Fruit fly (Drosophila melanogaster) whole organism, adult: Measurements from ENCODE around the gene CG10550.

ENCODE experiments used
- CG11617 ChIP-seq: fragments of 200-800 bp; sonication (Bioruptor generic); optimal IDR thresholded peaks from 2 replicates; lab custom pipeline; 2017; ENCODE audit warnings: mild to moderate bottlenecking, missing biosample characterization, missing genetic modification reagents, missing genetic modification characterization
- CG12768 ChIP-seq: fragments of 200-800 bp; sonication (Bioruptor generic); optimal IDR thresholded peaks from 2 replicates; lab custom pipeline; 2017; ENCODE audit warnings: missing biosample characterization, missing genetic modification characterization, mild to moderate bottlenecking, moderate library complexity, missing genetic modification reagents
- CG14711 ChIP-seq: fragments of 200-800 bp; sonication (Bioruptor generic); optimal IDR thresholded peaks from 2 replicates; lab custom pipeline; 2018; ENCODE audit warnings: missing biosample characterization, mild to moderate bottlenecking, missing genetic modification characterization, moderate library complexity
- CG1620 ChIP-seq: fragments of 200-800 bp; sonication (Bioruptor generic); optimal IDR thresholded peaks from 2 replicates; lab custom pipeline; 2016; ENCODE audit warnings: missing biosample characterization, missing genetic modification characterization
- CG33017 ChIP-seq: fragments of 200-800 bp; sonication (Bioruptor generic); optimal IDR thresholded peaks from 2 replicates; lab custom pipeline; 2018; ENCODE audit warnings: missing biosample characterization, mild to moderate bottlenecking, missing genetic modification characterization, moderate library complexity
- CG5204 ChIP-seq: fragments of 200-800 bp; sonication (Bioruptor generic); optimal IDR thresholded peaks from 2 replicates; lab custom pipeline; 2016; ENCODE audit warnings: missing biosample characterization, missing genetic modification characterization
- CG7045 ChIP-seq: fragments of 200-800 bp; sonication (Bioruptor generic); optimal IDR thresholded peaks from 2 replicates; lab custom pipeline; 2017; ENCODE audit warnings: missing biosample characterization, mild to moderate bottlenecking, missing genetic modification characterization
- CG7101 ChIP-seq: fragments of 200-800 bp; sonication (Bioruptor generic); optimal IDR thresholded peaks from 2 replicates; lab custom pipeline; 2018; ENCODE audit warnings: missing biosample characterization, mild to moderate bottlenecking, missing genetic modification characterization, moderate library complexity
- Clk ChIP-seq: fragments of 200-800 bp; sonication (Bioruptor generic); optimal IDR thresholded peaks from 2 replicates; lab custom pipeline; 2017; ENCODE audit warnings: missing biosample characterization, missing genetic modification characterization
- Crg-1 ChIP-seq: fragments of 200-800 bp; sonication (Bioruptor generic); optimal IDR thresholded peaks from 2 replicates; lab custom pipeline; 2016; ENCODE audit warnings: missing biosample characterization, missing genetic modification characterization
- Hr96 ChIP-seq: fragments of 200-800 bp; sonication (Bioruptor generic); optimal IDR thresholded peaks from 2 replicates; lab custom pipeline; 2016; ENCODE audit warnings: missing biosample characterization, missing genetic modification characterization
- Mnt ChIP-seq: fragments of 200-800 bp; sonication (Bioruptor generic); optimal IDR thresholded peaks from 2 replicates; lab custom pipeline; 2016; ENCODE audit warnings: missing biosample characterization, mild to moderate bottlenecking, missing genetic modification characterization
- bab1 ChIP-seq: fragments of 200-800 bp; sonication (Bioruptor generic); optimal IDR thresholded peaks from 3 replicates; lab custom pipeline; 2019; ENCODE audit warnings: missing biosample characterization, mild to moderate bottlenecking, missing genetic modification characterization, moderate library complexity
- cic ChIP-seq: fragments of 200-800 bp; sonication (Bioruptor generic); optimal IDR thresholded peaks from 2 replicates; lab custom pipeline; 2017; ENCODE audit warnings: missing biosample characterization, mild to moderate bottlenecking, missing genetic modification characterization, moderate library complexity
- cnc ChIP-seq, 2 experiments: fragments of >200 bp; optimal IDR thresholded peaks; 2 replicates each; lab custom pipeline; 2017
- kay ChIP-seq: fragments of 200-800 bp; sonication (Bioruptor generic); peaks from one replicate; lab custom pipeline; 2016; ENCODE audit warnings: missing biosample characterization, missing genetic modification characterization, borderline replicate concordance
- ovo ChIP-seq: fragments of 200-800 bp; sonication (Bioruptor generic); optimal IDR thresholded peaks from 2 replicates; lab custom pipeline; 2016; ENCODE audit warnings: missing biosample characterization, missing genetic modification characterization
- pad ChIP-seq: fragments of 200-800 bp; sonication (Bioruptor generic); optimal IDR thresholded peaks from 3 replicates; lab custom pipeline; 2017; ENCODE audit warnings: missing biosample characterization, missing genetic modification characterization, mild to moderate bottlenecking, moderate library complexity, missing genetic modification reagents
- tj ChIP-seq: fragments of 200-800 bp; sonication (Bioruptor generic); optimal IDR thresholded peaks from 3 replicates; lab custom pipeline; 2017; ENCODE audit warnings: missing biosample characterization, mild to moderate bottlenecking, missing genetic modification characterization, moderate library complexity
- toe ChIP-seq: fragments of 200-800 bp; sonication (Bioruptor generic); optimal IDR thresholded peaks from 2 replicates; lab custom pipeline; 2016; ENCODE audit warnings: missing biosample characterization, missing genetic modification characterization

The CG10550 gene

dm6 chr3R:25308228-25308627 lies at the start of gene CG10550:
Gene CG10550 (minus strand): TSS chr3R:25308391.
- TF ChIP-seq CG11617 (no peak), tj (GFP tag; lab: Kevin White, UChicago) (no peak), Clk (GFP tag; lab: Kevin White, UChicago) (no peak), toe (GFP tag; lab: Kevin White, UChicago) (no peak), CG12768 (GFP tag; lab: Kevin White, UChicago) (peak; percentile 61), CG14711 (tag; lab: Kevin White, UChicago) (no peak), cic (GFP tag; lab: Kevin White, UChicago) (peak; percentile 46), CG1620 (no peak), Crg-1 (GFP tag; lab: Kevin White, UChicago) (no peak), cnc (optimal IDR thresholded peaks at IDR 0.05; lab: Kevin White, UChicago) (no peak), CG7101 (tag; lab: Kevin White, UChicago) (no peak), Mnt (GFP tag; lab: Kevin White, UChicago) (peak; percentile 33), bab1 (GFP tag; lab: Kevin White, UChicago) (no peak), pad (GFP tag; lab: Kevin White, UChicago) (no peak), CG5204 (GFP tag; lab: Kevin White, UChicago) (no peak), kay (GFP tag; lab: Kevin White, UChicago) (no peak), Hr96 (GFP tag; lab: Kevin White, UChicago) (peak; percentile 1), ovo (GFP tag; lab: Kevin White, UChicago) (no peak), CG7045 (GFP tag; lab: Kevin White, UChicago) (no peak), CG33017 (tag; lab: Kevin White, UChicago) (no peak)

dm6 chr3R:25357985-25358384 lies 49.8 kb upstream of the CG10550 start, which contains the start of gene ND-49L:
Gene ND-49L (plus strand): TSS chr3R:25358285.
- no peak for TF ChIP-seq pad (GFP tag; lab: Kevin White, UChicago)
- TF ChIP-seq kay (GFP tag; lab: Kevin White, UChicago) = no peak
- TF ChIP-seq CG11617 = no peak
- TF ChIP-seq tj (GFP tag; lab: Kevin White, UChicago) = no peak
- TF ChIP-seq CG5204 (GFP tag; lab: Kevin White, UChicago) = no peak
- no peak for TF ChIP-seq CG7045 (GFP tag; lab: Kevin White, UChicago)
- no peak for TF ChIP-seq CG7101 (tag; lab: Kevin White, UChicago)
- no peak for TF ChIP-seq bab1 (GFP tag; lab: Kevin White, UChicago)
- no peak for TF ChIP-seq Mnt (GFP tag; lab: Kevin White, UChicago)
- no peak for TF ChIP-seq ovo (GFP tag; lab: Kevin White, UChicago)
- TF ChIP-seq CG33017 (tag; lab: Kevin White, UChicago) = no peak
- TF ChIP-seq Clk (GFP tag; lab: Kevin White, UChicago) = no peak
- TF ChIP-seq CG1620 = no peak
- no peak for TF ChIP-seq cnc (optimal IDR thresholded peaks at IDR 0.05; lab: Kevin White, UChicago)
- TF ChIP-seq cic (GFP tag; lab: Kevin White, UChicago) = no peak
- no peak for TF ChIP-seq Hr96 (GFP tag; lab: Kevin White, UChicago)

dm6 chr3R:25346899-25347298 lies 38.7 kb upstream of the CG10550 start, which contains the start of gene tobi:
Gene tobi (minus strand): TSS chr3R:25346921.
- TF ChIP-seq pad (GFP tag; lab: Kevin White, UChicago) (no peak), CG7045 (GFP tag; lab: Kevin White, UChicago) (no peak), CG7101 (tag; lab: Kevin White, UChicago) (no peak), tj (GFP tag; lab: Kevin White, UChicago) (peak; percentile 43), bab1 (GFP tag; lab: Kevin White, UChicago) (no peak)

- TF ChIP-seq toe (GFP tag; lab: Kevin White, UChicago) = no peak
- TF ChIP-seq CG7045 (GFP tag; lab: Kevin White, UChicago) = no peak
- no peak for TF ChIP-seq CG5204 (GFP tag; lab: Kevin White, UChicago)
- TF ChIP-seq cnc (optimal IDR thresholded peaks at IDR 0.05; lab: Kevin White, UChicago) = no peak
These were observed 31.8 kb upstream of the CG10550 start, which contains the start of gene rha for dm6 chr3R:25339952-25340351. Gene rha (plus strand): TSS chr3R:25340252.

dm6 chr3R:25335065-25335464 lies 26.9 kb upstream of the CG10550 start, which contains the start of the genes CG10669 and CG11902:
Gene CG10669 (minus strand): TSS chr3R:25335243.
Gene CG11902 (plus strand): TSS chr3R:25335257.
- TF ChIP-seq Crg-1 (GFP tag; lab: Kevin White, UChicago) = no peak
- no peak for TF ChIP-seq CG1620
- no peak for TF ChIP-seq toe (GFP tag; lab: Kevin White, UChicago)
- TF ChIP-seq Mnt (GFP tag; lab: Kevin White, UChicago) = peak; percentile 12
- peak; percentile 67 for TF ChIP-seq bab1 (GFP tag; lab: Kevin White, UChicago)
- TF ChIP-seq CG33017 (tag; lab: Kevin White, UChicago) = no peak

- TF ChIP-seq CG7045 (GFP tag; lab: Kevin White, UChicago) = no peak
- TF ChIP-seq bab1 (GFP tag; lab: Kevin White, UChicago) = no peak
- no peak for TF ChIP-seq CG12768 (GFP tag; lab: Kevin White, UChicago)
- peak; percentile 5 for TF ChIP-seq cic (GFP tag; lab: Kevin White, UChicago)
These were observed 22.9 kb upstream of the CG10550 start, which contains the start of gene CHKov2 for dm6 chr3R:25331103-25331502. Gene CHKov2 (minus strand): TSS chr3R:25331203.

dm6 chr3R:25329079-25329478 lies 20.9 kb upstream of the CG10550 start, which contains the start of gene CHKov1:
Gene CHKov1 (minus strand): TSS chr3R:25329316.
- TF ChIP-seq CG12768 (GFP tag; lab: Kevin White, UChicago) (peak; percentile 21), cic (GFP tag; lab: Kevin White, UChicago) (peak; percentile 1), CG33017 (tag; lab: Kevin White, UChicago) (peak; percentile 43), CG11617 (peak; percentile 13), ovo (GFP tag; lab: Kevin White, UChicago) (no peak), Clk (GFP tag; lab: Kevin White, UChicago) (no peak)
